Fruit fly (Drosophila melanogaster) whole organism, embryonic: ENCODE data around the gene CG2006.

ENCODE experiments used
- CG11560 ChIP-seq: fragments of 200-800 bp; sonication (Bioruptor generic); IDR thresholded peaks from 3 replicates; pipeline ENCODE4 v1.3.6; 2022; ENCODE audit warnings: missing biosample characterization, missing genetic modification characterization
- CG12071 ChIP-seq: fragments of 200-800 bp; sonication (Bioruptor generic); optimal IDR thresholded peaks from 3 replicates; lab custom pipeline; 2018; ENCODE audit warnings: missing biosample characterization, mild to moderate bottlenecking, missing genetic modification characterization
- CG1233 ChIP-seq: fragments of 200-800 bp; sonication (Bioruptor generic); optimal IDR thresholded peaks from 4 replicates; lab custom pipeline; 2018; ENCODE audit warnings: missing biosample characterization, mild to moderate bottlenecking, missing genetic modification characterization
- CG12391 ChIP-seq: fragments of 200-800 bp; sonication (Bioruptor generic); optimal IDR thresholded peaks from 3 replicates; lab custom pipeline; 2018; ENCODE audit warnings: missing biosample characterization, mild to moderate bottlenecking, missing genetic modification characterization, moderate library complexity
- CG12744 ChIP-seq: fragments of 200-800 bp; sonication (Bioruptor generic); optimal IDR thresholded peaks from 2 replicates; lab custom pipeline; 2016; ENCODE audit warnings: missing biosample characterization, missing genetic modification characterization
- CG12769 ChIP-seq: fragments of 200-800 bp; sonication (Bioruptor generic); optimal IDR thresholded peaks from 2 replicates; lab custom pipeline; 2019; ENCODE audit warnings: missing biosample characterization, mild to moderate bottlenecking, missing genetic modification characterization, moderate library complexity
- CG13624 ChIP-seq: fragments of 200-800 bp; sonication (Bioruptor generic); optimal IDR thresholded peaks from 2 replicates; lab custom pipeline; 2016; ENCODE audit warnings: missing biosample characterization, missing genetic modification characterization
- CG1529 ChIP-seq: fragments of 200-800 bp; sonication (Bioruptor generic); optimal IDR thresholded peaks from 3 replicates; lab custom pipeline; 2018; ENCODE audit warnings: missing biosample characterization, missing genetic modification characterization
- CG16813 ChIP-seq: fragments of 200-800 bp; sonication (Bioruptor generic); IDR thresholded peaks from 3 replicates; pipeline ENCODE4 v1.3.6; 2022; ENCODE audit warnings: missing biosample characterization, missing genetic modification characterization; ENCODE audit not compliant: partially characterized antibody
- CG33213 ChIP-seq: fragments of 200-800 bp; sonication (Bioruptor generic); optimal IDR thresholded peaks from 3 replicates; lab custom pipeline; 2016; ENCODE audit warnings: missing biosample characterization, missing genetic modification characterization
- CG3407 ChIP-seq: fragments of 200-800 bp; sonication (Bioruptor generic); optimal IDR thresholded peaks from 2 replicates; lab custom pipeline; 2018; ENCODE audit warnings: missing biosample characterization, mild to moderate bottlenecking, missing genetic modification characterization
- CG3995 ChIP-seq: fragments of 200-800 bp; sonication (Bioruptor generic); optimal IDR thresholded peaks from 3 replicates; lab custom pipeline; 2016; ENCODE audit warnings: missing biosample characterization, missing genetic modification characterization
- CG4360 ChIP-seq: fragments of 200-800 bp; sonication (Bioruptor generic); IDR thresholded peaks from 2 replicates; pipeline ENCODE4 v1.3.6; 2022; ENCODE audit warnings: missing biosample characterization, missing genetic modification characterization
- CG4424 ChIP-seq: fragments of 200-800 bp; sonication (Bioruptor generic); optimal IDR thresholded peaks from 3 replicates; lab custom pipeline; 2016; ENCODE audit warnings: missing biosample characterization, missing genetic modification characterization
- CG6254 ChIP-seq: fragments of 200-800 bp; sonication (Bioruptor generic); optimal IDR thresholded peaks from 3 replicates; lab custom pipeline; 2017; ENCODE audit warnings: mild to moderate bottlenecking, missing biosample characterization, missing genetic modification reagents, missing genetic modification characterization
- CG6683 ChIP-seq: fragments of 200-800 bp; sonication (Bioruptor generic); optimal IDR thresholded peaks from 2 replicates; lab custom pipeline; 2017; ENCODE audit warnings: missing biosample characterization, mild to moderate bottlenecking, missing genetic modification characterization, missing genetic modification reagents
- CG8281 ChIP-seq: fragments of 200-800 bp; sonication (Bioruptor generic); optimal IDR thresholded peaks from 2 replicates; lab custom pipeline; 2018; ENCODE audit warnings: missing biosample characterization, mild to moderate bottlenecking, missing genetic modification characterization, moderate library complexity
- D19A ChIP-seq: fragments of 200-800 bp; optimal IDR thresholded peaks from 3 replicates; lab custom pipeline; 2019; ENCODE audit warnings: missing biosample characterization, mild to moderate bottlenecking, missing genetic modification characterization, moderate library complexity
- Doc2 ChIP-seq: fragments of 200-800 bp; sonication (Bioruptor generic); IDR thresholded peaks from 2 replicates; pipeline ENCODE4 v1.3.6; 2022; ENCODE audit warnings: missing biosample characterization, missing genetic modification characterization
- Gug ChIP-seq: fragments of 200-800 bp; sonication (Bioruptor generic); IDR thresholded peaks from 4 replicates; pipeline ENCODE4 v1.3.6; 2022; ENCODE audit warnings: missing biosample characterization, missing genetic modification characterization
- H15 ChIP-seq: fragments of 200-800 bp; sonication (Bioruptor generic); IDR thresholded peaks from 3 replicates; pipeline ENCODE4 v1.3.6; 2022; ENCODE audit warnings: missing biosample characterization, missing genetic modification characterization
- Kr ChIP-seq: fragments of 200-800 bp; sonication (Bioruptor generic); optimal IDR thresholded peaks from 2 replicates; lab custom pipeline; 2017; ENCODE audit warnings: missing biosample characterization, mild to moderate bottlenecking, missing genetic modification characterization
- Nf-YB ChIP-seq: fragments of 200-800 bp; sonication (Bioruptor generic); optimal IDR thresholded peaks from 3 replicates; lab custom pipeline; 2019; ENCODE audit warnings: missing biosample characterization, mild to moderate bottlenecking, missing genetic modification characterization, moderate library complexity
- Poxn ChIP-seq: fragments of 200-800 bp; sonication (Bioruptor generic); IDR thresholded peaks from 2 replicates; pipeline ENCODE4 v1.3.6; 2022; ENCODE audit warnings: missing biosample characterization, missing genetic modification characterization
- TFAM ChIP-seq: fragments of 200-800 bp; sonication (Bioruptor generic); optimal IDR thresholded peaks from 2 replicates; lab custom pipeline; 2017; ENCODE audit warnings: missing biosample characterization, missing genetic modification characterization, inconsistent platforms
- Trl ChIP-seq, 3 experiments: fragments of >200 bp in 2 of 3; fragments of 200-800 bp in 1 of 3; sonication (Bioruptor generic) in 1 of 3; optimal IDR thresholded peaks; 2 replicates in 1 of 3; 3 replicates in 2 of 3; lab custom pipeline; 2016 to 2017; ENCODE audit warnings: missing biosample characterization in 1 of 3, missing genetic modification characterization in 1 of 3
- bab2 ChIP-seq: fragments of 200-800 bp; sonication (Bioruptor generic); optimal IDR thresholded peaks from 2 replicates; lab custom pipeline; 2016; ENCODE audit warnings: missing biosample characterization, missing genetic modification characterization
- bsh ChIP-seq, 2 experiments: fragments of 200-800 bp; sonication (Bioruptor generic); optimal IDR thresholded peaks; 2 replicates each; lab custom pipeline; 2017 to 2018; ENCODE audit warnings: mild to moderate bottlenecking in 2 of 2, missing biosample characterization in 2 of 2, missing genetic modification characterization in 2 of 2, moderate library complexity in 1 of 2
- cas ChIP-seq: fragments of 200-800 bp; sonication (Bioruptor generic); IDR thresholded peaks from 2 replicates; pipeline ENCODE4 v1.3.6; 2022; ENCODE audit warnings: missing biosample characterization, missing genetic modification characterization
- chinmo ChIP-seq: fragments of 200-800 bp; sonication (Bioruptor generic); IDR thresholded peaks from 4 replicates; pipeline ENCODE4 v1.3.6; 2022; ENCODE audit warnings: missing biosample characterization, missing genetic modification characterization; ENCODE audit not compliant: partially characterized antibody
- crc ChIP-seq: fragments of 200-800 bp; sonication (Bioruptor generic); optimal IDR thresholded peaks from 2 replicates; lab custom pipeline; 2016; ENCODE audit warnings: missing biosample characterization, missing genetic modification characterization
- dpn ChIP-seq, 2 experiments: fragments of 200-800 bp; sonication (Bioruptor generic); optimal IDR thresholded peaks; 3 replicates each; lab custom pipeline; 2016; ENCODE audit warnings: missing biosample characterization in 2 of 2, missing genetic modification characterization in 2 of 2
- ken ChIP-seq: fragments of 200-800 bp; sonication (Bioruptor generic); IDR thresholded peaks from 3 replicates; pipeline ENCODE4 v1.3.6; 2022; ENCODE audit warnings: missing biosample characterization, missing genetic modification characterization
- klu ChIP-seq: fragments of 200-800 bp; sonication (Bioruptor generic); IDR thresholded peaks from 2 replicates; pipeline ENCODE4 v1.3.6; 2022; ENCODE audit warnings: missing biosample characterization, missing genetic modification characterization
- knrl ChIP-seq: fragments of 200-800 bp; sonication (Bioruptor generic); IDR thresholded peaks from 3 replicates; pipeline ENCODE4 v1.3.6; 2022; ENCODE audit warnings: missing biosample characterization, missing genetic modification characterization; ENCODE audit not compliant: partially characterized antibody
- lmd ChIP-seq: fragments of 200-800 bp; sonication (Bioruptor generic); IDR thresholded peaks from 2 replicates; pipeline ENCODE4 v1.3.6; 2022; ENCODE audit warnings: missing biosample characterization, missing genetic modification characterization
- mam ChIP-seq: fragments of 200-800 bp; sonication (Bioruptor generic); optimal IDR thresholded peaks from 3 replicates; lab custom pipeline; 2016; ENCODE audit warnings: missing biosample characterization, missing genetic modification characterization
- nerfin-2 ChIP-seq: fragments of 200-800 bp; sonication (Bioruptor generic); IDR thresholded peaks from 2 replicates; pipeline ENCODE4 v1.3.6; 2022; ENCODE audit warnings: missing biosample characterization, missing genetic modification characterization; ENCODE audit not compliant: partially characterized antibody
- oc ChIP-seq: fragments of 200-800 bp; sonication (Bioruptor generic); optimal IDR thresholded peaks from 2 replicates; lab custom pipeline; 2018; ENCODE audit warnings: missing biosample characterization, mild to moderate bottlenecking, missing genetic modification characterization, moderate library complexity
- org-1 ChIP-seq: fragments of 200-800 bp; sonication (Bioruptor generic); optimal IDR thresholded peaks from 2 replicates; lab custom pipeline; 2017; ENCODE audit warnings: missing biosample characterization, missing genetic modification characterization
- pan ChIP-seq, 4 experiments: fragments of >200 bp in 3 of 4; fragments of 200-800 bp in 1 of 4; sonication (Bioruptor generic) in 1 of 4; optimal IDR thresholded peaks in 3 of 4; IDR thresholded peaks in 1 of 4; 2 replicates each; pipeline versions ENCODE4 v1.3.6 to Lab custom; 2017 to 2022; ENCODE audit warnings: missing biosample characterization in 2 of 4, missing genetic modification characterization in 2 of 4, mixed read lengths in 1 of 4
- pb ChIP-seq: fragments of 200-800 bp; sonication (Bioruptor generic); optimal IDR thresholded peaks from 3 replicates; lab custom pipeline; 2016; ENCODE audit warnings: missing biosample characterization, missing genetic modification characterization
- repo ChIP-seq: fragments of 200-800 bp; sonication (Bioruptor generic); optimal IDR thresholded peaks from 2 replicates; lab custom pipeline; 2016; ENCODE audit warnings: missing biosample characterization, missing genetic modification characterization
- rib ChIP-seq: fragments of 200-800 bp; sonication (Bioruptor generic); IDR thresholded peaks from 2 replicates; pipeline ENCODE4 v1.3.6; 2022; ENCODE audit warnings: missing biosample characterization, missing genetic modification characterization
- tgo ChIP-seq: fragments of 200-800 bp; sonication (Bioruptor generic); IDR thresholded peaks from 3 replicates; pipeline ENCODE4 v1.3.6; 2022; ENCODE audit warnings: missing biosample characterization, missing genetic modification characterization
- tll ChIP-seq, 2 experiments: fragments of 200-800 bp in 1 of 2; fragments of >200 bp in 1 of 2; sonication (Bioruptor generic) in 1 of 2; optimal IDR thresholded peaks; 2 replicates each; lab custom pipeline; 2017 to 2019; ENCODE audit warnings: missing biosample characterization in 2 of 2, missing genetic modification characterization in 2 of 2, mild to moderate bottlenecking in 1 of 2, moderate library complexity in 1 of 2
- vvl ChIP-seq: fragments of 200-800 bp; sonication (Bioruptor generic); IDR thresholded peaks from 2 replicates; pipeline ENCODE4 v1.3.6; 2022; ENCODE audit warnings: missing biosample characterization, missing genetic modification characterization
- wek ChIP-seq: fragments of 200-800 bp; sonication (Bioruptor generic); optimal IDR thresholded peaks from 3 replicates; lab custom pipeline; 2018; ENCODE audit warnings: missing biosample characterization, mild to moderate bottlenecking, missing genetic modification characterization, moderate library complexity
- zen2 ChIP-seq: fragments of 200-800 bp; sonication (Bioruptor generic); IDR thresholded peaks from 3 replicates; pipeline ENCODE4 v1.3.6; 2022; ENCODE audit warnings: missing biosample characterization, missing genetic modification characterization; ENCODE audit not compliant: partially characterized antibody

The CG2006 gene

dm6 chr3R:29489209-29489608 lies at the start of gene CG2006, which contains the start of gene CG2321 (continued):
- TF ChIP-seq CG8281 (tag; lab: Kevin White, UChicago) (no peak), TFAM (GFP tag; lab: Kevin White, UChicago) (no peak), vvl (GFP tag; lab: Robert Waterston, UW) (peak; percentile 89), CG13624 (GFP tag; lab: Kevin White, UChicago) (peak; percentile 65), CG12769 (no peak), repo (GFP tag; lab: Kevin White, UChicago) (no peak), Poxn (no peak), tll (GFP tag; optimal IDR thresholded peaks at IDR 0.05; lab: Kevin White, UChicago) (peak in 1 of 2 experiments; percentile 74), Gug (GFP tag; lab: Robert Waterston, UW) (peak; percentile 57; the same call in 3 of the 4 replicates), CG16813 (GFP tag; lab: Robert Waterston, UW) (peak; percentile 58), knrl (GFP tag; lab: Robert Waterston, UW) (peak; percentile 70), CG1529 (GFP tag; lab: Kevin White, UChicago) (no peak), bab2 (peak; percentile 52), CG3407 (GFP tag; lab: Kevin White, UChicago) (no peak), Trl (optimal IDR thresholded peaks at IDR 0.05; lab: Kevin White, UChicago) (no peak), Trl (GFP tag; optimal IDR thresholded peaks at IDR 0.05; lab: Kevin White, UChicago) (peak; percentile 66), zen2 (GFP tag; lab: Robert Waterston, UW) (no peak; the same call in 2 of the 3 replicates), CG1233 (no peak), H15 (GFP tag; lab: Robert Waterston, UW) (peak; percentile 66; the same call in 2 of the 3 replicates), crc (GFP tag; lab: Kevin White, UChicago) (no peak), CG6683 (GFP tag; lab: Kevin White, UChicago) (no peak), nerfin-2 (GFP tag; lab: Robert Waterston, UW) (peak; percentile 64), bsh (GFP tag; optimal IDR thresholded peaks at IDR 0.05; lab: Kevin White, UChicago) (peak in 1 of 2 experiments; percentile 10), klu (no peak), wek (GFP tag; lab: Kevin White, UChicago) (peak; percentile 99), oc (tag; lab: Kevin White, UChicago) (no peak), CG12071 (GFP tag; lab: Kevin White, UChicago) (no peak), chinmo (GFP tag; lab: Robert Waterston, UW) (peak; percentile 81; the same call in 3 of the 4 replicates), Kr (no peak), CG11560 (no peak), CG12744 (GFP tag; lab: Kevin White, UChicago) (peak; percentile 37), pan (optimal IDR thresholded peaks at IDR 0.05; lab: Kevin White, UChicago) (no peak), pan (GFP tag; optimal IDR thresholded peaks at IDR 0.05 in 1 of 2, IDR thresholded peaks at IDR 0.05 in 1 of 2) (peak in 1 of 2 experiments; percentile 55), cas (GFP tag; lab: Robert Waterston, UW) (0 out of 2 replicates have a peak, but pooled peaks have one; percentile 37), Nf-YB (GFP tag; lab: Kevin White, UChicago) (peak; percentile 10), CG3995 (GFP tag; lab: Kevin White, UChicago) (no peak), CG4360 (GFP tag; lab: Robert Waterston, UW) (no peak), org-1 (GFP tag; lab: Kevin White, UChicago) (no peak), lmd (GFP tag; lab: Robert Waterston, UW) (peak; percentile 63), rib (peak; percentile 92), tgo (peak; percentile 20; the same call in 1 of the 3 replicates), Doc2 (GFP tag; lab: Robert Waterston, UW) (no peak), mam (GFP tag; lab: Kevin White, UChicago) (peak; percentile 70), CG6254 (GFP tag; lab: Kevin White, UChicago) (no peak), ken (GFP tag; lab: Robert Waterston, UW) (0 out of 3 replicates have a peak, but pooled peaks have one; percentile 59), D19A (no peak), CG33213 (GFP tag; lab: Kevin White, UChicago) (peak; percentile 65), CG4424 (GFP tag; lab: Kevin White, UChicago) (no peak), dpn (GFP tag; optimal IDR thresholded peaks at IDR 0.05; lab: Kevin White, UChicago) (peak; percentile 53), pb (GFP tag; lab: Kevin White, UChicago) (no peak), CG12391 (tag; lab: Kevin White, UChicago) (peak; percentile 56)
